Worm (Caenorhabditis elegans) whole organism, midembryonic: ENCODE results near the gene srz-79.

Experiments
- T22C8.4 ChIP-seq: fragments of 200-800 bp; sonication (Bioruptor generic); IDR thresholded peaks from 2 replicates; pipeline ENCODE4 v1.3.6; 2022; ENCODE audit warnings: missing genetic modification characterization, missing compliant biosample characterization
- cog-1 ChIP-seq: sonication (generic microtip); optimal IDR thresholded peaks from 2 replicates; lab custom pipeline; 2016; ENCODE audit warnings: missing genetic modification characterization, missing compliant biosample characterization
- tab-1 ChIP-seq: fragments of 200-800 bp; sonication (Bioruptor generic); IDR thresholded peaks from 2 replicates; pipeline ENCODE4 v1.3.6; 2022; ENCODE audit warnings: missing genetic modification characterization, missing compliant biosample characterization
- ztf-23 ChIP-seq: fragments of 200-800 bp; sonication (Bioruptor generic); IDR thresholded peaks from 2 replicates; pipeline ENCODE4 v1.3.6; 2022; ENCODE audit warnings: missing genetic modification reagents, missing genetic modification characterization, missing compliant biosample characterization
- ztf-29 ChIP-seq: fragments of 200-800 bp; sonication (Bioruptor generic); IDR thresholded peaks from 2 replicates; pipeline ENCODE4 v1.3.6; 2022; ENCODE audit warnings: missing genetic modification reagents, missing genetic modification characterization, missing compliant biosample characterization

DNA sequence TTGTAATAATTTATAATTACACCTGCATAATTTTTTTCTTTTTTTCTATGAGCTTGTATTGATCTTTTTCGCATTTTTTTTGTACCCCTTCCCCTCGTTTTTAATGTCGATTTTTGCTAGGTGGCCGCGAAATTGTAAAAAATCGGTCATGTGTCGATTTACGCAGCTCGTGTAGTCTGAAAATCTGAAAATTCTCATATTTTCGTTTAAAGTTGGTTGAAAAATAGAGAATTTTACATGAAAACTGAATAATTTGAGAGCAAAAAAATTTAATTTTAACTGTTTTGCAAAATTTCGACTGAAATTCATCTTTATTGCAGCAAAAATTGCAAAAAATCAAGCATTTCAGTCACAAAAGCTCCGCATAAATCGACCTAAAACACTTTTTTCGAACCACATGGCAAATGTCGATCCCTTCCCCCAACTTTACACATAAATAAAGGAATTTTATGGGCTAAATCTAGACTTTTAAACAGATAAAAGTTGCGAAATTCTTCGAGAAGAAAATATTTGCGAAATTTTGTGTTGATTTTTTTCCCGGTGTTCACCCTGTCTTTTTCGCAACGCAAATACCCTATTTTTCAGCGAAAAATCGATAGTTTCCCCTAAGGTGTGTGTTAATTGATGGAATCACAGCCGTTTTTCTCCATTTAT, 32.9 kb downstream of the srz-79 start:
- TF ChIP-seq T22C8.4 (GFP tag; lab: Robert Waterston, UW) = no peak
- TF ChIP-seq ztf-23 = no peak
- no peak for TF ChIP-seq cog-1 (tag; lab: Kevin White, UChicago)
- TF ChIP-seq tab-1 (GFP tag; lab: Robert Waterston, UW) = no peak
- no peak for TF ChIP-seq ztf-29 (GFP tag; lab: Robert Waterston, UW)
